Fruit fly (Drosophila melanogaster): ENCODE measurements around the gene CG13893.

The CG13893 gene

dm6 chr3L:609163-609562 lies 5.4 kb upstream of the CG13893 start (continued):
- no peak for TF ChIP-seq dac (GFP tag; optimal IDR thresholded peaks at IDR 0.05)
- no peak for TF ChIP-seq CG8632 (GFP tag; optimal IDR thresholded peaks at IDR 0.05)
- no peak for TF ChIP-seq CG6163 (GFP tag; IDR thresholded peaks at IDR 0.05)

dm6 chr3L:608362-608761 lies 4.6 kb upstream of the CG13893 start:
- TF ChIP-seq net (GFP tag; optimal IDR thresholded peaks at IDR 0.05) = peak; percentile 73
- TF ChIP-seq CG6854 (GFP tag; optimal IDR thresholded peaks at IDR 0.05) = peak; percentile 82
- peak; percentile 66 for TF ChIP-seq CG34406 (GFP tag; optimal IDR thresholded peaks at IDR 0.05)
- TF ChIP-seq spab (GFP tag; optimal IDR thresholded peaks at IDR 0.05) = peak; percentile 60
- peak; percentile 77 for TF ChIP-seq achi (GFP tag; optimal IDR thresholded peaks at IDR 0.05)
- TF ChIP-seq acj6 (GFP tag; optimal IDR thresholded peaks at IDR 0.05) = peak; percentile 77
- peak; percentile 73 for TF ChIP-seq Hr4 (GFP tag; optimal IDR thresholded peaks at IDR 0.05)
- peak; percentile 73 for TF ChIP-seq Eip93F (GFP tag; optimal IDR thresholded peaks at IDR 0.05)
- peak; percentile 77 for TF ChIP-seq CG10631 (GFP tag; optimal IDR thresholded peaks at IDR 0.05)
- peak; percentile 95 for TF ChIP-seq svp (GFP tag)
- TF ChIP-seq Hr39 (GFP tag; optimal IDR thresholded peaks at IDR 0.05) = peak; percentile 87
- peak; percentile 81 for TF ChIP-seq Ets21C (GFP tag; optimal IDR thresholded peaks at IDR 0.05)
- TF ChIP-seq CG11294 (GFP tag; IDR thresholded peaks at IDR 0.05) = no peak
- peak; percentile 83 for TF ChIP-seq CG3919 (GFP tag; optimal IDR thresholded peaks at IDR 0.05)
- peak; percentile 47; the same call in 1 of the 2 replicates for TF ChIP-seq Gug (GFP tag; IDR thresholded peaks at IDR 0.05)
- TF ChIP-seq lz (GFP tag; optimal IDR thresholded peaks at IDR 0.05) = peak; percentile 89
- peak; percentile 82 for TF ChIP-seq CG8119 (GFP tag; IDR thresholded peaks at IDR 0.05)
- peak; percentile 57 for TF ChIP-seq CG3032 (tag; optimal IDR thresholded peaks at IDR 0.05)
- TF ChIP-seq CG8319 (GFP tag; optimal IDR thresholded peaks at IDR 0.05) = peak; percentile 38
- TF ChIP-seq CG9139 (GFP tag; optimal IDR thresholded peaks at IDR 0.05) = no peak
- peak; percentile 83 for TF ChIP-seq OdsH (GFP tag; optimal IDR thresholded peaks at IDR 0.05)
- peak; percentile 89 for TF ChIP-seq Smox (GFP tag; optimal IDR thresholded peaks at IDR 0.05)
- TF ChIP-seq CG6276 (GFP tag; optimal IDR thresholded peaks at IDR 0.05) = peak; percentile 78
- peak; percentile 92 for TF ChIP-seq topi (GFP tag; optimal IDR thresholded peaks at IDR 0.05)
- peak; percentile 80 for TF ChIP-seq pdm3 (GFP tag; optimal IDR thresholded peaks at IDR 0.05)
- peak; percentile 82 for TF ChIP-seq CG6808 (GFP tag; optimal IDR thresholded peaks at IDR 0.05)
- TF ChIP-seq CG11902 (GFP tag; optimal IDR thresholded peaks at IDR 0.05) = peak; percentile 68
- peak; percentile 80 for TF ChIP-seq Eip75B (GFP tag; optimal IDR thresholded peaks at IDR 0.05)
- peak; percentile 85 for TF ChIP-seq CG15336 (GFP tag; IDR thresholded peaks at IDR 0.05)
- peak; percentile 77 for TF ChIP-seq CG4318 (GFP tag; optimal IDR thresholded peaks at IDR 0.05)
- peak; percentile 56 for TF ChIP-seq fd85E (GFP tag; optimal IDR thresholded peaks at IDR 0.05)
- TF ChIP-seq dac (GFP tag; optimal IDR thresholded peaks at IDR 0.05) = peak; percentile 70
- no peak for TF ChIP-seq fkh (GFP tag; optimal IDR thresholded peaks at IDR 0.05)
- peak; percentile 64 for TF ChIP-seq CG10669 (GFP tag; optimal IDR thresholded peaks at IDR 0.05)
- no peak for TF ChIP-seq CG1621 (tag; optimal IDR thresholded peaks at IDR 0.05)
- peak; percentile 8 for TF ChIP-seq Lpt (GFP tag; optimal IDR thresholded peaks at IDR 0.05)
- TF ChIP-seq eg (GFP tag; IDR thresholded peaks at IDR 0.05) = peak; percentile 55
- peak; percentile 95 for TF ChIP-seq Eip78C (GFP tag)
- TF ChIP-seq ss (GFP tag; optimal IDR thresholded peaks at IDR 0.05) = peak; percentile 48 to 70
- TF ChIP-seq CG6792 (GFP tag; optimal IDR thresholded peaks at IDR 0.05) = peak; percentile 70
- TF ChIP-seq fd59A (GFP tag; optimal IDR thresholded peaks at IDR 0.05) = peak; percentile 45
- peak; percentile 33 for TF ChIP-seq CG7368 (GFP tag; optimal IDR thresholded peaks at IDR 0.05)
- TF ChIP-seq Sox14 (GFP tag; optimal IDR thresholded peaks at IDR 0.05) = peak; percentile 87
- peak; percentile 93 for TF ChIP-seq esn (GFP tag; optimal IDR thresholded peaks at IDR 0.05)
- TF ChIP-seq dsx (GFP tag; optimal IDR thresholded peaks at IDR 0.05; ENCODE audit: poor library complexity, severe bottlenecking) = peak; percentile 59
- TF ChIP-seq cyc (GFP tag; optimal IDR thresholded peaks at IDR 0.05) = peak; percentile 88
- peak; percentile 93 for TF ChIP-seq Met (GFP tag; optimal IDR thresholded peaks at IDR 0.05)
- TF ChIP-seq salr (GFP tag; optimal IDR thresholded peaks at IDR 0.05) = peak in 1 of 2 experiments; percentile 74
- peak; percentile 91 for TF ChIP-seq CG32006 (GFP tag; optimal IDR thresholded peaks at IDR 0.05)

Measured in whole organism, prepupa.